Worm (Caenorhabditis elegans): ENCODE results near the gene str-143.

The str-143 gene

DNA sequence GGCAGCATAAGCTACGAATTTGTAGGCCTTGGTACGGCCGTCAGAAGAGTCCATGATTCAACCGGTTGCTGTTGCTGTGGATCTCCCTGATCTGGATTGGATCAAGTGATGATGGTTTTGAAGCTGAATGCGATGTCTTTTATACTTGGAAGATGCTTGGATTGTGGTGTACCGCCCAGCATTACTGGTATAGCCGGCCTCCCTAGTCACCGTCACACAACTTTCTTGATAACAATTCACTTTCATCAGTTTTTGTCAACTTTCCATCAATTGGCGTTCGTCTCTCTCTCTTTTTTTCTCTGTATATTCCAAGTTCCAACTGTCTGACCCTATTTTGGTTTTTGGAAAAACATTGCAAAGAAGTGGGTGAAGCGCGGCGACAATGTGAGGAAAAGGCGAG lies 18.7 kb downstream of the str-143 start, which contains the start of gene col-43:
Gene col-43 (minus strand): TSS at position 101 of the 400 bp plus-strand sequence.
- TF ChIP-seq F13H6.1 (tag; optimal IDR thresholded peaks at IDR 0.05) (no peak), hlh-15 (tag; optimal IDR thresholded peaks at IDR 0.05) (no peak)

DNA sequence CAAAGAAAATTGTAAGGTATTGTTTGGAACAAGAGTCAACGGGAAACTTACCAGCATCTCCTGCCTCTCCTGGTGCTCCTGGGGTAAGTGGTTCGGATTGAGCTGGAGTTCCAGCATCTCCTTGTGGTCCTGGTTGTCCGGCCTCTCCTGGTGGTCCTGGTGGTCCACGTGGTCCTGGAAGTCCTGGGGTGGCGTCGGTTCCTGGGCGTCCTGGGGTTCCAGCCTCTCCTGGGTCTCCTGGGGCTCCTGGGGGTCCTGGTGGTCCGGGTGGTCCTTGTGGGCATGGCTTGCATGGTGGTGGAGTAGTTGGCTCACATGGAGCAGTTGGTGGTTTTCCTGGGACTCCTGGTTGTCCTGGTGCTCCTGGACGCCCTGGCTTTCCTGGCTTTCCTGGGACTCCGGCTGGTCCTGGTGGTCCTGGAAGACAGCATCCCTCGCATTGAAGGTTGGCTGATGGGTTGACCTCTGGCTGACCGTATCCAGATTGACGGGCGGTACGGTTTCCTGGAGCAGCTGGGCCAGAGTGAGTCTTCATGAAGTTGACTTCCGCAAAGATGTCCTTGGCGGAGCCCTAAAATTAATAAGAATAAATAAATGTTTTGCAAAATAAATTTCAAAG lies 19.4 kb downstream of the str-143 start:
- no peak for TF ChIP-seq ttx-3 (tag; optimal IDR thresholded peaks at IDR 0.05)
- TF ChIP-seq ceh-30 (tag; optimal IDR thresholded peaks at IDR 0.05) = no peak
- no peak for TF ChIP-seq fkh-6 (tag; optimal IDR thresholded peaks at IDR 0.05)
- TF ChIP-seq lin-11 (tag; optimal IDR thresholded peaks at IDR 0.05) = no peak
- TF ChIP-seq sdc-2 (tag; optimal IDR thresholded peaks at IDR 0.05) = no peak
- TF ChIP-seq elt-4 (tag; optimal IDR thresholded peaks at IDR 0.05) = peak; percentile 74
- no peak for TF ChIP-seq zip-5 (tag; optimal IDR thresholded peaks at IDR 0.05)
- TF ChIP-seq ceh-2 (tag; optimal IDR thresholded peaks at IDR 0.05) = no peak
- TF ChIP-seq dmd-4 (tag; optimal IDR thresholded peaks at IDR 0.05; ENCODE audit: borderline replicate concordance) = peak; percentile 14

DNA sequence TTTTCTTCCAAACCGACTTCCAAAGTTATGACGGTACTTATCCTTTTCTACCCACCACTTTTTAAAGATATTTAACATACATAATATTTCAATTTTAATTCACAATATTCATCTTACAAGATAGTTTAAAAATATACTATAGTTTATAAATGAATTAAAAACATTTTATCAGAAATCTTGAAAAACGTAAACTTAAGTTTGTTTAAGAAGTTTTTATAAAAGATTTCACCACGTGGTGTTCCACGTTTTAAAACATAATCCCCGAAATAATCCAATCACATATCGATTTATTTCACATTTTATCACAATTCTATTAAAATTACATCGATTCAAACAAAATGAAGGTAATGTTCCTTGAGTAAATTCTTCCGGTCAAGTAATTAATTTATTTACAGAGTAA lies 22.8 kb downstream of the str-143 start, which contains the start of gene ZC513.3:
Gene ZC513.3 (plus strand): TSS at position 301 of the 400 bp plus-strand sequence.
- no peak for TF ChIP-seq zip-5 (tag; optimal IDR thresholded peaks at IDR 0.05)
- TF ChIP-seq elt-2 (tag; optimal IDR thresholded peaks at IDR 0.05) = no peak
- TF ChIP-seq dmd-4 (tag; optimal IDR thresholded peaks at IDR 0.05; ENCODE audit: borderline replicate concordance) = no peak
- TF ChIP-seq lin-11 (tag; optimal IDR thresholded peaks at IDR 0.05) = no peak
- TF ChIP-seq unc-3 (GFP tag; conservative IDR thresholded peaks at IDR 0.05) = no peak
- no peak for TF ChIP-seq unc-3 (tag; optimal IDR thresholded peaks at IDR 0.05)

DNA sequence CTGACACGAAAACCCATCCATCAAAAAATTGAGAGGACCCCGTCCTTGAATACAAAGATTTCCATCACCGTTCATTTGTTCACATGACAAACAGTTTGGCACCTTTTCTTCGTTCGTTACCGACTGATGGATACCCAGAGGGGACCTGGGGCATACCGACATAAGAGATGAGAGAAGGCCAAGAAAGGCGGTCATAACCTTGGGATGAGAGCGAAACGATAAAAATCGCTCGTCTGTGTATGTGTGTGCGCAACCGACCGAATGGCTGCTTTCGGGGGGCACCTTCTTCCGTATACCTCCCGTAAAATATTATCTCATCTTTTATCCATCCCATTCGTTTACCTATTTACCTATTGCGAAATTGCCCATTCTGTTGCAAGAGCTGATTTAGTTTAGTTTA lies 24.6 kb downstream of the str-143 start:
- no peak for TF ChIP-seq ceh-9 (tag; optimal IDR thresholded peaks at IDR 0.05)
- TF ChIP-seq pag-3 (tag; optimal IDR thresholded peaks at IDR 0.05; ENCODE audit: borderline replicate concordance) = no peak
- no peak for TF ChIP-seq C08G9.2 (tag; optimal IDR thresholded peaks at IDR 0.05)
- TF ChIP-seq ceh-14 (tag; optimal IDR thresholded peaks at IDR 0.05) = no peak
- no peak for TF ChIP-seq dve-1 (tag; optimal IDR thresholded peaks at IDR 0.05)
- TF ChIP-seq ceh-22 (tag; optimal IDR thresholded peaks at IDR 0.05) = no peak
- TF ChIP-seq ztf-16 (tag; optimal IDR thresholded peaks at IDR 0.05) = no peak
- TF ChIP-seq odd-2 (tag; optimal IDR thresholded peaks at IDR 0.05) = no peak

DNA sequence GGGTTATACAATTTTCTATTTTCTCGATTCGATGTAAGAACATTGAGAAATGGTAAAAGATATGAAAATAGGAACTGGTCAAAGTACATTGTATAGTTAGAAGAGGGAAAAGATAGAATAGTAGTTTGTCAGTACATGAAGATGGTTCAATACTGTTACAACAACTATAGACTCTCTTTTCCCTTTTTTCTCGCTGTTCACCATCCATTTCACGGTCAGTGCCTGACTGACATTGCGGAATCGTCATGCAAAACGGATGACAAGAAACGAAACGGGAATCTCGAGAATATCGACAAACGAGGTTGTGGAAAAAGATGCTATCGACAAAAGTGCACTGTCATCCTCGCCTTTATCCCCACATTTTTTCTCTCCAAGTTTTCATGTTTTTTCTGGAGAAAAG lies 25.9 kb downstream of the str-143 start:
- TF ChIP-seq ceh-6 (GFP tag; optimal IDR thresholded peaks at IDR 0.05) (no peak), gmeb-2 (tag; optimal IDR thresholded peaks at IDR 0.05) (no peak), unc-55 (GFP tag; optimal IDR thresholded peaks at IDR 0.05) (no peak), nfya-1 (tag; optimal IDR thresholded peaks at IDR 0.05) (no peak), F13H6.1 (tag; optimal IDR thresholded peaks at IDR 0.05) (no peak), rnt-1 (tag; optimal IDR thresholded peaks at IDR 0.05) (no peak), ztf-16 (tag; optimal IDR thresholded peaks at IDR 0.05) (no peak), ceh-2 (tag; optimal IDR thresholded peaks at IDR 0.05) (no peak), odd-2 (tag; optimal IDR thresholded peaks at IDR 0.05) (no peak), hlh-13 (GFP tag; optimal IDR thresholded peaks at IDR 0.05) (no peak), ceh-24 (tag; optimal IDR thresholded peaks at IDR 0.05) (no peak), hlh-30 (tag; optimal IDR thresholded peaks at IDR 0.05; ENCODE audit: insufficient read depth) (no peak), lim-6 (tag; optimal IDR thresholded peaks at IDR 0.05) (no peak), pqm-1 (tag; optimal IDR thresholded peaks at IDR 0.05) (no peak), zip-5 (tag; optimal IDR thresholded peaks at IDR 0.05) (no peak), ceh-9 (tag; optimal IDR thresholded peaks at IDR 0.05) (no peak), pat-9 (tag; optimal IDR thresholded peaks at IDR 0.05) (no peak)

Measured in whole organism, late embryonic.